Fruit fly (Drosophila melanogaster): Measurements from ENCODE around the gene CG11927.
A peak's percentile ranks its signal among the peaks of the same experiment; 100 is the strongest.

Gene CG11927

DNA sequence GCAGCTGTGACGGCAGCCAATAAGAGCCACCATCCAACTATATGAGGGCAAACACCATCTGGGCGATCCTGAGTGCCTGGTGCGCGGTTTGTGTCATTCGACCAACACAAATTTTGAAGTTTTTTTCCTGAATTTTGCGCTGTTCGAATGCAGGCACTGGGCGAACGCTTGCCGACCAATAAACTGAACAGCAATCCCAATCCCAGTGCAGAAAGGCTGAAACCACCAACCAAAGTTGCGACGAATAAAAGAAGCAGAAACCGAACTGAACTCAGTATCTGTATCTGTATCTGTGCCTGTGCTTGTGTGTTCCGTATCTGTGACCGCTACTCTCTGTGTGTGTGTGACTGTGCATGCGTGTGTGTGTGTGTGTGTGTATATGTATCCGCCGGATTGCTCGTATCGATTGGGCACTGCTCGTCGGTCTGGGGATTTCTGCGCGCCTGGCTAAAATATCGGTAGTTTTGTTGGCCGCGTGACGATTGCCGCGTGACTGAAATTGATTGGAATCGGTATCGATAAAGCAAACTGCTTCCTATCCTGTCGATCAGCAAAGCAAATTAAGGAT lies 36.0 kb upstream of the CG11927 start (continued):
- TF ChIP-seq Optix (GFP tag; IDR thresholded peaks at IDR 0.05) (peak; percentile 57; the same call in 2 of the 3 replicates), sd (tag; optimal IDR thresholded peaks at IDR 0.05) (peak; percentile 82), pan (optimal IDR thresholded peaks at IDR 0.05) (no peak), pan (GFP tag; optimal IDR thresholded peaks at IDR 0.05 in 1 of 2, IDR thresholded peaks at IDR 0.05 in 1 of 2) (peak in 1 of 2 experiments; percentile 33), CG13287 (GFP tag; IDR thresholded peaks at IDR 0.05; ENCODE audit: partially characterized antibody) (peak; percentile 75), kah (GFP tag; optimal IDR thresholded peaks at IDR 0.05) (peak; percentile 80), CG11723 (GFP tag; optimal IDR thresholded peaks at IDR 0.05) (no peak), CG10654 (GFP tag; optimal IDR thresholded peaks at IDR 0.05) (no peak), pnt (GFP tag; optimal IDR thresholded peaks at IDR 0.05) (no peak), CG9437 (GFP tag; optimal IDR thresholded peaks at IDR 0.05) (no peak), cg (GFP tag; optimal IDR thresholded peaks at IDR 0.05) (peak; percentile 100), ATbp (GFP tag; optimal IDR thresholded peaks at IDR 0.05) (no peak), fu2 (GFP tag; optimal IDR thresholded peaks at IDR 0.05) (no peak), CG18599 (GFP tag; optimal IDR thresholded peaks at IDR 0.05) (no peak), CG11085 (GFP tag; IDR thresholded peaks at IDR 0.05) (no peak), pho (GFP tag; optimal IDR thresholded peaks at IDR 0.05) (no peak), oc (tag; optimal IDR thresholded peaks at IDR 0.05) (peak; percentile 24), Nf-YC (tag; optimal IDR thresholded peaks at IDR 0.05) (peak; percentile 100), CG3847 (GFP tag; IDR thresholded peaks at IDR 0.05) (no peak), CG32772 (GFP tag; IDR thresholded peaks at IDR 0.05) (peak; percentile 71; the same call in 1 of the 2 replicates), Elba2 (GFP tag; optimal IDR thresholded peaks at IDR 0.05) (peak; percentile 96), Nf-YB (GFP tag; optimal IDR thresholded peaks at IDR 0.05) (peak; percentile 100), schlank (tag; optimal IDR thresholded peaks at IDR 0.05) (no peak), hbn (GFP tag; IDR thresholded peaks at IDR 0.05; ENCODE audit: partially characterized antibody) (peak; percentile 69), dati (GFP tag; IDR thresholded peaks at IDR 0.05) (no peak), Rfx (GFP tag; IDR thresholded peaks at IDR 0.05) (peak; percentile 4), lbe (GFP tag; optimal IDR thresholded peaks at IDR 0.05) (peak; percentile 17), CG11398 (GFP tag; optimal IDR thresholded peaks at IDR 0.05) (no peak), Med (GFP tag) (peak; percentile 69), CkIIα-i1 (GFP tag; IDR thresholded peaks at IDR 0.05) (no peak), sug (tag; optimal IDR thresholded peaks at IDR 0.05) (peak; percentile 69), Xrp1 (GFP tag; IDR thresholded peaks at IDR 0.05) (no peak), CG1024 (GFP tag; IDR thresholded peaks at IDR 0.05) (no peak), gro (GFP tag; optimal IDR thresholded peaks at IDR 0.05) (peak; percentile 13), Scr (GFP tag; IDR thresholded peaks at IDR 0.05; ENCODE audit: partially characterized antibody) (peak; percentile 72), B-H2 (GFP tag; optimal IDR thresholded peaks at IDR 0.05) (peak; percentile 5), tup (GFP tag; optimal IDR thresholded peaks at IDR 0.05) (no peak), exex (tag; optimal IDR thresholded peaks at IDR 0.05) (peak; percentile 48), abd-A (tag; optimal IDR thresholded peaks at IDR 0.05) (peak; percentile 94), zen2 (GFP tag; IDR thresholded peaks at IDR 0.05; ENCODE audit: partially characterized antibody) (peak; percentile 76), CG32767 (GFP tag; IDR thresholded peaks at IDR 0.05) (peak; percentile 86), NK7.1 (GFP tag; optimal IDR thresholded peaks at IDR 0.05) (no peak), pros (GFP tag; optimal IDR thresholded peaks at IDR 0.05) (peak; percentile 15), CG17328 (GFP tag; IDR thresholded peaks at IDR 0.05) (no peak), sna (GFP tag; IDR thresholded peaks at IDR 0.05; ENCODE audit: partially characterized antibody) (peak; percentile 84), Sin3A (optimal IDR thresholded peaks at IDR 0.05) (no peak), gcm (GFP tag; optimal IDR thresholded peaks at IDR 0.05) (no peak), CG13424 (tag; optimal IDR thresholded peaks at IDR 0.05) (no peak), CoRest (tag; optimal IDR thresholded peaks at IDR 0.05) (no peak), Hey (tag; optimal IDR thresholded peaks at IDR 0.05) (peak; percentile 8), Nf-YA (GFP tag; IDR thresholded peaks at IDR 0.05) (peak; percentile 71)
